Fruit fly (Drosophila melanogaster) whole organism, embryonic: Measurements from ENCODE around the gene Top3alpha.

Experiments used
- CG10147 ChIP-seq: fragments of 200-800 bp; sonication (Bioruptor generic); optimal IDR thresholded peaks from 2 replicates; lab custom pipeline; 2019; ENCODE audit warnings: missing biosample characterization, mild to moderate bottlenecking, missing genetic modification characterization, moderate library complexity
- CG12104 ChIP-seq: fragments of 200-800 bp; sonication (Bioruptor generic); optimal IDR thresholded peaks from 3 replicates; lab custom pipeline; 2016; ENCODE audit warnings: missing biosample characterization, missing genetic modification characterization
- CG13296 ChIP-seq: fragments of 200-800 bp; sonication (Bioruptor generic); optimal IDR thresholded peaks from 3 replicates; lab custom pipeline; 2018; ENCODE audit warnings: missing biosample characterization, mild to moderate bottlenecking, missing genetic modification characterization
- CG14441 ChIP-seq: fragments of 200-800 bp; sonication (Bioruptor generic); IDR thresholded peaks from 2 replicates; pipeline ENCODE4 v1.3.6; 2022; ENCODE audit warnings: missing biosample characterization, missing genetic modification characterization
- CG15696 ChIP-seq: fragments of 200-800 bp; sonication (Bioruptor generic); optimal IDR thresholded peaks from 2 replicates; lab custom pipeline; 2019; ENCODE audit warnings: missing biosample characterization, mild to moderate bottlenecking, missing genetic modification characterization, moderate library complexity
- CG16779 ChIP-seq: fragments of 200-800 bp; sonication (Bioruptor generic); IDR thresholded peaks from 2 replicates; pipeline ENCODE4 v1.3.6; 2022; ENCODE audit warnings: missing biosample characterization, missing genetic modification characterization
- CG17359 ChIP-seq: fragments of 200-800 bp; sonication (Bioruptor generic); optimal IDR thresholded peaks from 3 replicates; lab custom pipeline; 2018; ENCODE audit warnings: missing biosample characterization, mild to moderate bottlenecking, missing genetic modification characterization, moderate library complexity
- CG18619 ChIP-seq: fragments of 200-800 bp; sonication (Bioruptor generic); optimal IDR thresholded peaks from 3 replicates; lab custom pipeline; 2017; ENCODE audit warnings: missing biosample characterization, mild to moderate bottlenecking, missing genetic modification characterization
- CG2120 ChIP-seq: fragments of 200-800 bp; sonication (Bioruptor generic); optimal IDR thresholded peaks from 3 replicates; lab custom pipeline; 2016; ENCODE audit warnings: missing biosample characterization, missing genetic modification characterization
- CG31441 ChIP-seq: fragments of 200-800 bp; sonication (Bioruptor generic); IDR thresholded peaks from 2 replicates; pipeline ENCODE4 v1.3.6; 2022; ENCODE audit warnings: missing biosample characterization, missing genetic modification characterization
- CG4424 ChIP-seq: fragments of 200-800 bp; sonication (Bioruptor generic); optimal IDR thresholded peaks from 3 replicates; lab custom pipeline; 2016; ENCODE audit warnings: missing biosample characterization, missing genetic modification characterization
- CG4617 ChIP-seq: fragments of 200-800 bp; sonication (Bioruptor generic); optimal IDR thresholded peaks from 3 replicates; lab custom pipeline; 2016; ENCODE audit warnings: missing biosample characterization, missing genetic modification characterization, borderline replicate concordance
- CG6175 ChIP-seq: fragments of 200-800 bp; sonication (Bioruptor generic); IDR thresholded peaks from 3 replicates; pipeline ENCODE4 v1.3.6; 2022; ENCODE audit warnings: missing biosample characterization, missing genetic modification characterization
- CG7745 ChIP-seq: fragments of 200-800 bp; sonication (Bioruptor generic); optimal IDR thresholded peaks from 2 replicates; lab custom pipeline; 2018; ENCODE audit warnings: missing biosample characterization, mild to moderate bottlenecking, missing genetic modification characterization, moderate library complexity
- CG8290 ChIP-seq, 3 experiments: fragments of 200-800 bp; sonication (Bioruptor generic); optimal IDR thresholded peaks; 2 replicates each; lab custom pipeline; 2016 to 2019; ENCODE audit warnings: missing biosample characterization in 3 of 3, missing genetic modification characterization in 3 of 3, mild to moderate bottlenecking in 2 of 3, moderate library complexity in 1 of 3
- CG9437 ChIP-seq: fragments of 200-800 bp; sonication (Bioruptor generic); optimal IDR thresholded peaks from 2 replicates; lab custom pipeline; 2018; ENCODE audit warnings: missing biosample characterization, mild to moderate bottlenecking, missing genetic modification characterization
- CHES-1-like ChIP-seq: fragments of 200-800 bp; sonication (Bioruptor generic); optimal IDR thresholded peaks from 2 replicates; lab custom pipeline; 2016; ENCODE audit warnings: missing biosample characterization, missing genetic modification characterization
- D19A ChIP-seq: fragments of 200-800 bp; optimal IDR thresholded peaks from 3 replicates; lab custom pipeline; 2019; ENCODE audit warnings: missing biosample characterization, mild to moderate bottlenecking, missing genetic modification characterization, moderate library complexity
- Fer1 ChIP-seq: fragments of 200-800 bp; sonication (Bioruptor generic); optimal IDR thresholded peaks from 2 replicates; lab custom pipeline; 2017; ENCODE audit warnings: missing biosample characterization, mild to moderate bottlenecking, missing genetic modification characterization
- Myb ChIP-seq: fragments of 200-800 bp; sonication (Bioruptor generic); optimal IDR thresholded peaks from 2 replicates; lab custom pipeline; 2016; ENCODE audit warnings: missing biosample characterization, missing genetic modification characterization
- Oli ChIP-seq: fragments of 200-800 bp; sonication (Bioruptor generic); optimal IDR thresholded peaks from 2 replicates; lab custom pipeline; 2018; ENCODE audit warnings: missing biosample characterization, mild to moderate bottlenecking, missing genetic modification characterization, moderate library complexity
- Ssrp ChIP-seq: fragments of 200-800 bp; sonication (Bioruptor generic); optimal IDR thresholded peaks from 2 replicates; lab custom pipeline; 2018; ENCODE audit warnings: missing biosample characterization, mild to moderate bottlenecking, missing genetic modification characterization, moderate library complexity
- Xbp1 ChIP-seq: fragments of 200-800 bp; sonication (Bioruptor generic); optimal IDR thresholded peaks from 3 replicates; lab custom pipeline; 2016; ENCODE audit warnings: missing biosample characterization, mild to moderate bottlenecking, missing genetic modification characterization
- abd-A ChIP-seq: fragments of 200-800 bp; sonication (Bioruptor generic); optimal IDR thresholded peaks from 3 replicates; lab custom pipeline; 2019; ENCODE audit warnings: missing biosample characterization, mild to moderate bottlenecking, missing genetic modification characterization, moderate library complexity
- ac ChIP-seq: fragments of 200-800 bp; sonication (Bioruptor generic); optimal IDR thresholded peaks from 3 replicates; lab custom pipeline; 2017; ENCODE audit warnings: missing biosample characterization, mild to moderate bottlenecking, missing genetic modification characterization
- al ChIP-seq: fragments of 200-800 bp; sonication (Bioruptor generic); IDR thresholded peaks from 2 replicates; pipeline ENCODE4 v1.3.6; 2022; ENCODE audit warnings: missing biosample characterization, missing genetic modification characterization
- ap ChIP-seq: fragments of 200-800 bp; sonication (Bioruptor generic); IDR thresholded peaks from 2 replicates; pipeline ENCODE4 v1.3.6; 2022; ENCODE audit warnings: missing biosample characterization, missing genetic modification characterization
- ash1 ChIP-seq: fragments of 200-800 bp; sonication (Bioruptor generic); optimal IDR thresholded peaks from 2 replicates; lab custom pipeline; 2018; ENCODE audit warnings: missing biosample characterization, mild to moderate bottlenecking, missing genetic modification characterization
- cato ChIP-seq: fragments of 200-800 bp; sonication (Bioruptor generic); optimal IDR thresholded peaks from 2 replicates; lab custom pipeline; 2016; ENCODE audit warnings: missing biosample characterization, missing genetic modification characterization, borderline replicate concordance
- chn ChIP-seq: fragments of 200-800 bp; sonication (Bioruptor generic); optimal IDR thresholded peaks from 2 replicates; lab custom pipeline; 2016; ENCODE audit warnings: missing biosample characterization, missing genetic modification characterization
- dpn ChIP-seq, 2 experiments: fragments of 200-800 bp; sonication (Bioruptor generic); optimal IDR thresholded peaks; 3 replicates each; lab custom pipeline; 2016; ENCODE audit warnings: missing biosample characterization in 2 of 2, missing genetic modification characterization in 2 of 2
- dysf ChIP-seq: fragments of 200-800 bp; sonication (Bioruptor generic); IDR thresholded peaks from 3 replicates; pipeline ENCODE4 v1.3.6; 2022; ENCODE audit warnings: missing biosample characterization, missing genetic modification characterization
- fd64A ChIP-seq: fragments of 200-800 bp; sonication (Bioruptor generic); optimal IDR thresholded peaks from 3 replicates; lab custom pipeline; 2018; ENCODE audit warnings: missing biosample characterization, mild to moderate bottlenecking, missing genetic modification characterization
- fd96Cb ChIP-seq: fragments of 200-800 bp; sonication (Bioruptor generic); optimal IDR thresholded peaks from 2 replicates; lab custom pipeline; 2018; ENCODE audit warnings: missing biosample characterization, mild to moderate bottlenecking, missing genetic modification characterization, moderate library complexity
- kah ChIP-seq: fragments of 200-800 bp; sonication (Bioruptor generic); optimal IDR thresholded peaks from 2 replicates; lab custom pipeline; 2018; ENCODE audit warnings: missing biosample characterization, mild to moderate bottlenecking, missing genetic modification characterization
- luna ChIP-seq: fragments of 200-800 bp; sonication (Bioruptor generic); optimal IDR thresholded peaks from 2 replicates; lab custom pipeline; 2016; ENCODE audit warnings: missing biosample characterization, missing genetic modification characterization
- mld ChIP-seq: fragments of 200-800 bp; sonication (Bioruptor generic); IDR thresholded peaks from 3 replicates; pipeline ENCODE4 v1.3.6; 2022; ENCODE audit warnings: missing biosample characterization, missing genetic modification characterization; ENCODE audit not compliant: partially characterized antibody
- nmo ChIP-seq: fragments of 200-800 bp; sonication (Bioruptor generic); optimal IDR thresholded peaks from 2 replicates; lab custom pipeline; 2018; ENCODE audit warnings: missing biosample characterization, mild to moderate bottlenecking, missing genetic modification characterization, moderate library complexity
- nom ChIP-seq: fragments of 200-800 bp; sonication (Bioruptor generic); optimal IDR thresholded peaks from 2 replicates; lab custom pipeline; 2017; ENCODE audit warnings: missing biosample characterization, missing genetic modification characterization, mild to moderate bottlenecking, moderate library complexity, missing genetic modification reagents
- pzg ChIP-seq: fragments of 200-800 bp; sonication (Bioruptor generic); optimal IDR thresholded peaks from 3 replicates; lab custom pipeline; 2018; ENCODE audit warnings: missing biosample characterization, mild to moderate bottlenecking, missing genetic modification characterization, moderate library complexity
- rib ChIP-seq: fragments of 200-800 bp; sonication (Bioruptor generic); IDR thresholded peaks from 2 replicates; pipeline ENCODE4 v1.3.6; 2022; ENCODE audit warnings: missing biosample characterization, missing genetic modification characterization
- sens ChIP-seq: fragments of 200-800 bp; sonication (Bioruptor generic); peaks from one replicate; lab custom pipeline; 2016; ENCODE audit warnings: missing biosample characterization, missing genetic modification characterization
- sima ChIP-seq: fragments of 200-800 bp; sonication (Bioruptor generic); optimal IDR thresholded peaks from 2 replicates; lab custom pipeline; 2016; ENCODE audit warnings: missing biosample characterization, missing genetic modification characterization
- sr ChIP-seq: fragments of 200-800 bp; sonication (Bioruptor generic); IDR thresholded peaks from 3 replicates; pipeline ENCODE4 v1.3.6; 2022; ENCODE audit warnings: missing biosample characterization, missing genetic modification characterization
- toy ChIP-seq: fragments of 200-800 bp; sonication (Bioruptor generic); IDR thresholded peaks from 2 replicates; pipeline ENCODE4 v1.3.6; 2022; ENCODE audit warnings: missing biosample characterization, missing genetic modification characterization
- ttk ChIP-seq: fragments of 200-800 bp; sonication (Bioruptor generic); IDR thresholded peaks from 2 replicates; pipeline ENCODE4 v2.1.2; 2022; ENCODE audit warnings: missing biosample characterization, missing genetic modification characterization
- vvl ChIP-seq: fragments of 200-800 bp; sonication (Bioruptor generic); IDR thresholded peaks from 2 replicates; pipeline ENCODE4 v1.3.6; 2022; ENCODE audit warnings: missing biosample characterization, missing genetic modification characterization
- wek ChIP-seq: fragments of 200-800 bp; sonication (Bioruptor generic); optimal IDR thresholded peaks from 3 replicates; lab custom pipeline; 2018; ENCODE audit warnings: missing biosample characterization, mild to moderate bottlenecking, missing genetic modification characterization, moderate library complexity

The Top3alpha gene

dm6 chr2L:19546869-19547710, 49.1 kb downstream of the Top3alpha start, which contains the start of gene CG10337 (continued):
- TF ChIP-seq cato (GFP tag; lab: Kevin White, UChicago) (no peak), CG6175 (GFP tag; lab: Robert Waterston, UW) (peak; percentile 39; the same call in 1 of the 3 replicates), CG17359 (tag; lab: Kevin White, UChicago) (peak; percentile 42), fd96Cb (tag; lab: Kevin White, UChicago) (peak; percentile 4), pzg (GFP tag; lab: Kevin White, UChicago) (no peak), dpn (GFP tag; optimal IDR thresholded peaks at IDR 0.05; lab: Kevin White, UChicago) (peak; percentile 26 to 29), sr (GFP tag; lab: Robert Waterston, UW) (no peak), nom (GFP tag; lab: Kevin White, UChicago) (peak; percentile 79), CG31441 (GFP tag; lab: Robert Waterston, UW) (peak; percentile 16; the same call in 1 of the 2 replicates), CG8290 (GFP tag; optimal IDR thresholded peaks at IDR 0.05; lab: Kevin White, UChicago) (no peak), CG8290 (tag; optimal IDR thresholded peaks at IDR 0.05; lab: Kevin White, UChicago) (peak in 1 of 2 experiments; percentile 77), D19A (tag; lab: Kevin White, UChicago) (peak; percentile 40), Fer1 (peak; percentile 78), CHES-1-like (GFP tag; lab: Kevin White, UChicago) (peak; percentile 21), Myb (GFP tag; lab: Kevin White, UChicago) (peak; percentile 24), sens (GFP tag; lab: Kevin White, UChicago) (peak; percentile 85), rib (peak; percentile 83), toy (GFP tag; lab: Robert Waterston, UW) (no peak), CG9437 (GFP tag; lab: Kevin White, UChicago) (peak; percentile 89), ttk (GFP tag; lab: Robert Waterston, UW) (no peak), al (GFP tag; lab: Robert Waterston, UW) (no peak; the same call in 1 of the 2 replicates), CG7745 (tag; lab: Kevin White, UChicago) (no peak), vvl (GFP tag; lab: Robert Waterston, UW) (peak; percentile 53; the same call in 1 of the 2 replicates), CG2120 (GFP tag; lab: Kevin White, UChicago) (peak; percentile 70), Oli (tag; lab: Kevin White, UChicago) (no peak), chn (no peak), CG16779 (no peak), luna (GFP tag; lab: Kevin White, UChicago) (no peak), wek (GFP tag; lab: Kevin White, UChicago) (no peak), CG4617 (peak; percentile 35), fd64A (GFP tag; lab: Kevin White, UChicago) (peak; percentile 23), CG15696 (peak; percentile 19), CG14441 (peak; percentile 54; the same call in 1 of the 2 replicates), CG13296 (GFP tag; lab: Kevin White, UChicago) (peak; percentile 68), dysf (GFP tag; lab: Robert Waterston, UW) (peak; percentile 55; the same call in 1 of the 3 replicates), ac (GFP tag; lab: Kevin White, UChicago) (no peak), ash1 (GFP tag; lab: Kevin White, UChicago) (no peak), CG4424 (peak; percentile 9), abd-A (tag; lab: Kevin White, UChicago) (no peak), ap (GFP tag; lab: Robert Waterston, UW) (no peak), CG10147 (peak; percentile 60), sima (GFP tag; lab: Kevin White, UChicago) (no peak), nmo (GFP tag; lab: Kevin White, UChicago) (peak; percentile 8), Ssrp (tag; lab: Kevin White, UChicago) (no peak), Xbp1 (GFP tag; lab: Kevin White, UChicago) (peak; percentile 24), kah (GFP tag; lab: Kevin White, UChicago) (peak; percentile 34), CG12104 (GFP tag; lab: Kevin White, UChicago) (peak; percentile 7), mld (GFP tag; lab: Robert Waterston, UW) (no peak), CG18619 (peak; percentile 37)
